Fruit fly (Drosophila melanogaster) whole organism, pupa: Measurements from ENCODE around the gene XNP.

Experiments
- CG13204 ChIP-seq: fragments of 200-800 bp; sonication (Bioruptor generic); optimal IDR thresholded peaks from 2 replicates; lab custom pipeline; 2018; ENCODE audit warnings: missing biosample characterization, mild to moderate bottlenecking, missing genetic modification characterization, moderate library complexity
- CG14655 ChIP-seq: fragments of 200-800 bp; sonication (Bioruptor generic); optimal IDR thresholded peaks from 3 replicates; lab custom pipeline; 2017; ENCODE audit warnings: mild to moderate bottlenecking, missing biosample characterization, missing genetic modification reagents, missing genetic modification characterization
- CG15710 ChIP-seq: fragments of 200-800 bp; sonication (Bioruptor generic); optimal IDR thresholded peaks from 2 replicates; lab custom pipeline; 2018; ENCODE audit warnings: missing biosample characterization, mild to moderate bottlenecking, missing genetic modification characterization, moderate library complexity
- CG17806 ChIP-seq: fragments of 200-800 bp; sonication (Bioruptor generic); optimal IDR thresholded peaks from 2 replicates; lab custom pipeline; 2018; ENCODE audit warnings: missing biosample characterization, mild to moderate bottlenecking, missing genetic modification characterization, moderate library complexity
- CG32121 ChIP-seq: fragments of 200-800 bp; sonication (Bioruptor generic); IDR thresholded peaks from 2 replicates; pipeline ENCODE4 v1.3.6; 2022; ENCODE audit warnings: missing biosample characterization, missing genetic modification characterization
- CG4496 ChIP-seq: fragments of 200-800 bp; sonication (Bioruptor generic); IDR thresholded peaks from 3 replicates; pipeline ENCODE4 v1.3.6; 2022; ENCODE audit warnings: missing biosample characterization, missing genetic modification characterization
- CG8159 ChIP-seq: fragments of 200-800 bp; sonication (Bioruptor generic); optimal IDR thresholded peaks from 3 replicates; lab custom pipeline; 2018; ENCODE audit warnings: missing biosample characterization, mild to moderate bottlenecking, missing genetic modification characterization, moderate library complexity
- D1 ChIP-seq: fragments of 200-800 bp; sonication (Bioruptor generic); optimal IDR thresholded peaks from 2 replicates; lab custom pipeline; 2018; ENCODE audit warnings: missing biosample characterization, mild to moderate bottlenecking, missing genetic modification characterization, moderate library complexity
- Pif1A ChIP-seq: fragments of 200-800 bp; sonication (Bioruptor generic); optimal IDR thresholded peaks from 3 replicates; lab custom pipeline; 2016; ENCODE audit warnings: missing biosample characterization, missing genetic modification characterization
- Pif1B ChIP-seq: fragments of 200-800 bp; sonication (Bioruptor generic); optimal IDR thresholded peaks from 3 replicates; lab custom pipeline; 2016; ENCODE audit warnings: missing biosample characterization, missing genetic modification characterization
- Snoo ChIP-seq: fragments of 200-800 bp; sonication (Bioruptor generic); optimal IDR thresholded peaks from 3 replicates; lab custom pipeline; 2017; ENCODE audit warnings: missing biosample characterization, mild to moderate bottlenecking, missing genetic modification characterization, inconsistent platforms
- fd96Ca ChIP-seq: fragments of 200-800 bp; sonication (Bioruptor generic); IDR thresholded peaks from 3 replicates; pipeline ENCODE4 v1.3.6; 2022; ENCODE audit warnings: missing biosample characterization, missing genetic modification characterization
- gl ChIP-seq: fragments of 200-800 bp; sonication (Bioruptor generic); optimal IDR thresholded peaks from 2 replicates; lab custom pipeline; 2018; ENCODE audit warnings: missing biosample characterization, mild to moderate bottlenecking, missing genetic modification characterization
- rn ChIP-seq: fragments of 200-800 bp; sonication (Bioruptor generic); IDR thresholded peaks from 2 replicates; pipeline ENCODE4 v1.3.6; 2022; ENCODE audit warnings: missing biosample characterization, missing genetic modification characterization

dm6 chr3R:25457097-25457496 lies 25.5 kb downstream of the XNP start:
- TF ChIP-seq CG17806 (no peak), fd96Ca (no peak), CG32121 (no peak), CG4496 (GFP tag; lab: Robert Waterston, UW) (no peak), Snoo (no peak), CG13204 (GFP tag; lab: Kevin White, UChicago) (no peak), gl (tag; lab: Kevin White, UChicago) (no peak), D1 (no peak), rn (GFP tag; lab: Robert Waterston, UW) (no peak), Pif1B (no peak), CG14655 (GFP tag; lab: Kevin White, UChicago) (no peak), Pif1A (GFP tag; lab: Kevin White, UChicago) (no peak), CG15710 (tag; lab: Kevin White, UChicago) (no peak), CG8159 (tag; lab: Kevin White, UChicago) (no peak)
